Worm (Caenorhabditis elegans): Measurements from ENCODE around the gene aexr-1.

DNA sequence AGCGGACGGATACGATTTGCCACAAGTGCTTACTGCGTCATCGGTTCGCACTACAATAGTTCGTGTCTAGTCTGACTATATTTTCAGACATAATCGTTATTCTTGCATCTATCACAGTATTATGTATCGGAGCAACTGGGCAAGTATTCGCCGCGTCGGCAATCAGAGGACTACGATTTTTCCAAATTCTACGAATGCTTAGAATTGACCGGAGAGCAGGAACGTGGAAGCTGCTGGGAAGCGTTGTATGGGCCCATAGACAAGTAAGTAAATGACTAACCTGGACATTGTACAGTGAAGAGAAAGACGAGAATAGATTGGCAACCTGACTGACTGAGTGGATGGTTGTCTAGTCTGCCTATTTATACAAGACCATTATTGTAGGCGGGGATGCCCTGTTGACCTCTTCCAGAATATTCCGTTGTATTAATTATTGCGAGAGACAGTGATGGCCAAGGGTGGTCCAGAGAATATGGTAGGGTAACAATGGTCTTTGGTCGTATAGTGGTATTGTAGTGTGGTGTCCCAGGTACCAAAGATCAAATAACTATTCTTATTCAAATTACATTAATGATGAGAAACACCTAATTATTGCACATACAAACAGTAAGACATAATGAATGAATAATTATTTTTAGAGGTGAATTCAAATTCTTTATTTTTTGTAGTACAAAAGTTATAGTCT is 12.4 kb downstream of the aexr-1 start, which contains the start of gene clec-266:
- TF ChIP-seq med-1 (GFP tag; optimal IDR thresholded peaks at IDR 0.05; ENCODE audit: insufficient read depth) (no peak), tab-1 (GFP tag; IDR thresholded peaks at IDR 0.05) (no peak), ref-1 (GFP tag; conservative IDR thresholded peaks at IDR 0.05) (no peak), cog-1 (tag; optimal IDR thresholded peaks at IDR 0.05) (no peak)
